Worm (Caenorhabditis elegans): ENCODE measurements around the gene sri-63.

The sri-63 gene

ce11 chrII:3323179-3323578 is 36.0 kb downstream of the sri-63 start, which contains the start of gene Y46D2A.2:
Y46D2A.2 (minus strand) TSS chrII:3323279.
- TF ChIP-seq rnt-1 (tag; optimal IDR thresholded peaks at IDR 0.05), result no peak
- no peak for TF ChIP-seq lin-11 (tag; optimal IDR thresholded peaks at IDR 0.05)
- no peak for TF ChIP-seq Y22D7AL.16 (tag; optimal IDR thresholded peaks at IDR 0.05)
- no peak for TF ChIP-seq odd-2 (tag; optimal IDR thresholded peaks at IDR 0.05)
- TF ChIP-seq T23F11.4 (GFP tag; optimal IDR thresholded peaks at IDR 0.05), result no peak
- no peak for TF ChIP-seq ahr-1 (tag; optimal IDR thresholded peaks at IDR 0.05)
- TF ChIP-seq nhr-11 (tag; optimal IDR thresholded peaks at IDR 0.05), result no peak
- TF ChIP-seq pros-1 (tag; optimal IDR thresholded peaks at IDR 0.05), result no peak
- no peak for TF ChIP-seq K09A11.1 (tag; optimal IDR thresholded peaks at IDR 0.05; ENCODE audit: insufficient read depth)
- TF ChIP-seq hlh-30 (tag; optimal IDR thresholded peaks at IDR 0.05; ENCODE audit: insufficient read depth), result no peak
- no peak for TF ChIP-seq che-1 (tag; optimal IDR thresholded peaks at IDR 0.05)
- no peak for TF ChIP-seq ama-1 (optimal IDR thresholded peaks at IDR 0.05)
- TF ChIP-seq ztf-16 (tag; optimal IDR thresholded peaks at IDR 0.05), result no peak
- TF ChIP-seq syd-9 (tag; optimal IDR thresholded peaks at IDR 0.05), result no peak
- no peak for TF ChIP-seq ref-2 (tag; optimal IDR thresholded peaks at IDR 0.05)
- no peak for TF ChIP-seq ceh-24 (tag; optimal IDR thresholded peaks at IDR 0.05)

- TF ChIP-seq K02D7.2 (tag; optimal IDR thresholded peaks at IDR 0.05) (no peak), che-1 (tag; optimal IDR thresholded peaks at IDR 0.05) (no peak), hlh-8 (tag; optimal IDR thresholded peaks at IDR 0.05) (no peak), ceh-45 (GFP tag; IDR thresholded peaks at IDR 0.05) (no peak), pqm-1 (tag; optimal IDR thresholded peaks at IDR 0.05) (no peak), npax-4 (tag; optimal IDR thresholded peaks at IDR 0.05) (no peak)
These were observed 39.9 kb downstream of the sri-63 start, which contains the start of gene Y46D2A.3 for ce11 chrII:3327104-3327503. Y46D2A.3 (minus strand) TSS chrII:3327204.

- TF ChIP-seq ceh-24 (tag; optimal IDR thresholded peaks at IDR 0.05) (no peak), odd-2 (tag; optimal IDR thresholded peaks at IDR 0.05) (no peak), C08G9.2 (tag; optimal IDR thresholded peaks at IDR 0.05) (no peak), elt-4 (tag; optimal IDR thresholded peaks at IDR 0.05) (no peak), syd-9 (tag; optimal IDR thresholded peaks at IDR 0.05) (no peak), pag-3 (tag; optimal IDR thresholded peaks at IDR 0.05; ENCODE audit: borderline replicate concordance) (no peak), eyg-1 (tag; optimal IDR thresholded peaks at IDR 0.05) (no peak), lim-6 (tag; optimal IDR thresholded peaks at IDR 0.05) (no peak), ref-2 (tag; optimal IDR thresholded peaks at IDR 0.05) (no peak), tbx-7 (tag; optimal IDR thresholded peaks at IDR 0.05) (no peak), pha-4 (tag; optimal IDR thresholded peaks at IDR 0.05) (no peak), K09A11.1 (tag; optimal IDR thresholded peaks at IDR 0.05; ENCODE audit: insufficient read depth) (no peak), ttx-3 (tag; optimal IDR thresholded peaks at IDR 0.05) (no peak), npax-4 (tag; optimal IDR thresholded peaks at IDR 0.05) (no peak), pqm-1 (tag; optimal IDR thresholded peaks at IDR 0.05) (no peak), ceh-22 (tag; optimal IDR thresholded peaks at IDR 0.05) (no peak), dve-1 (tag; optimal IDR thresholded peaks at IDR 0.05) (no peak), pha-2 (tag; optimal IDR thresholded peaks at IDR 0.05) (no peak), zip-5 (tag; optimal IDR thresholded peaks at IDR 0.05) (no peak)
These were observed 44.9 kb downstream of the sri-63 start, which contains the start of gene irld-27 for ce11 chrII:3332039-3332438. irld-27 (plus strand) TSS chrII:3332339.

ce11 chrII:3337039-3337438 is 49.9 kb downstream of the sri-63 start, which contains the start of gene F14D2.19:
F14D2.19 (minus strand) TSS chrII:3337139.
- TF ChIP-seq C08G9.2 (tag; optimal IDR thresholded peaks at IDR 0.05) (no peak), ztf-16 (tag; optimal IDR thresholded peaks at IDR 0.05) (no peak), unc-86 (tag; optimal IDR thresholded peaks at IDR 0.05) (no peak), fkh-10 (GFP tag; optimal IDR thresholded peaks at IDR 0.05) (no peak), ceh-14 (tag; optimal IDR thresholded peaks at IDR 0.05) (no peak), syd-9 (tag; optimal IDR thresholded peaks at IDR 0.05) (no peak), ref-2 (tag; optimal IDR thresholded peaks at IDR 0.05) (no peak), ceh-6 (GFP tag; optimal IDR thresholded peaks at IDR 0.05) (no peak), lin-11 (tag; optimal IDR thresholded peaks at IDR 0.05) (no peak), sox-4 (tag; optimal IDR thresholded peaks at IDR 0.05) (no peak), Y22D7AL.16 (tag; optimal IDR thresholded peaks at IDR 0.05) (no peak), ama-1 (optimal IDR thresholded peaks at IDR 0.05) (no peak), gmeb-2 (tag; optimal IDR thresholded peaks at IDR 0.05) (no peak), pat-9 (tag; optimal IDR thresholded peaks at IDR 0.05) (no peak), eyg-1 (tag; optimal IDR thresholded peaks at IDR 0.05) (no peak), pqm-1 (tag; optimal IDR thresholded peaks at IDR 0.05) (no peak), tbx-7 (tag; optimal IDR thresholded peaks at IDR 0.05) (no peak), K02D7.2 (tag; optimal IDR thresholded peaks at IDR 0.05) (no peak)
